Worm (Caenorhabditis elegans): ENCODE results near the gene F35B12.10.

The F35B12.10 gene

ce11 chrV:11629222-11630026 is at the start of gene F35B12.10:
F35B12.10 (minus strand) TSS chrV:11629272.
- no peak for TF ChIP-seq ztf-23 (GFP tag; IDR thresholded peaks at IDR 0.05)
- TF ChIP-seq klf-2 (GFP tag; conservative IDR thresholded peaks at IDR 0.05): no peak
- TF ChIP-seq tab-1 (GFP tag; IDR thresholded peaks at IDR 0.05): no peak
- no peak for TF ChIP-seq med-1 (GFP tag; optimal IDR thresholded peaks at IDR 0.05; ENCODE audit: insufficient read depth)
- TF ChIP-seq ref-1 (GFP tag; conservative IDR thresholded peaks at IDR 0.05): no peak
- TF ChIP-seq ztf-29 (GFP tag; IDR thresholded peaks at IDR 0.05): no peak
- TF ChIP-seq flt-1 (GFP tag; IDR thresholded peaks at IDR 0.05): no peak
- no peak for TF ChIP-seq cog-1 (tag; optimal IDR thresholded peaks at IDR 0.05)
- TF ChIP-seq T22C8.4 (GFP tag; IDR thresholded peaks at IDR 0.05): no peak

ce11 chrV:11677494-11677893 is 48.4 kb upstream of the F35B12.10 start:
- TF ChIP-seq ztf-23 (GFP tag; IDR thresholded peaks at IDR 0.05) (no peak), flt-1 (GFP tag; IDR thresholded peaks at IDR 0.05) (no peak), tab-1 (GFP tag; IDR thresholded peaks at IDR 0.05) (no peak), cog-1 (tag; optimal IDR thresholded peaks at IDR 0.05) (no peak), ztf-29 (GFP tag; IDR thresholded peaks at IDR 0.05) (no peak)

ce11 chrV:11677030-11677429 is 48.0 kb upstream of the F35B12.10 start:
- TF ChIP-seq ztf-23 (GFP tag; IDR thresholded peaks at IDR 0.05): no peak
- TF ChIP-seq med-1 (GFP tag; optimal IDR thresholded peaks at IDR 0.05; ENCODE audit: insufficient read depth): no peak
- no peak for TF ChIP-seq tab-1 (GFP tag; IDR thresholded peaks at IDR 0.05)
- no peak for TF ChIP-seq flt-1 (GFP tag; IDR thresholded peaks at IDR 0.05)
- TF ChIP-seq klf-2 (GFP tag; conservative IDR thresholded peaks at IDR 0.05): no peak
- TF ChIP-seq cog-1 (tag; optimal IDR thresholded peaks at IDR 0.05): no peak
- TF ChIP-seq T22C8.4 (GFP tag; IDR thresholded peaks at IDR 0.05): no peak
- TF ChIP-seq ref-1 (GFP tag; conservative IDR thresholded peaks at IDR 0.05): no peak
- TF ChIP-seq ztf-29 (GFP tag; IDR thresholded peaks at IDR 0.05): no peak

ce11 chrV:11676498-11676897 is 47.4 kb upstream of the F35B12.10 start:
- TF ChIP-seq ztf-29 (GFP tag; IDR thresholded peaks at IDR 0.05): no peak
- no peak for TF ChIP-seq flt-1 (GFP tag; IDR thresholded peaks at IDR 0.05)
- no peak for TF ChIP-seq T22C8.4 (GFP tag; IDR thresholded peaks at IDR 0.05)
- no peak for TF ChIP-seq ztf-23 (GFP tag; IDR thresholded peaks at IDR 0.05)
- TF ChIP-seq tab-1 (GFP tag; IDR thresholded peaks at IDR 0.05): no peak
- TF ChIP-seq ref-1 (GFP tag; conservative IDR thresholded peaks at IDR 0.05): no peak
- no peak for TF ChIP-seq med-1 (GFP tag; optimal IDR thresholded peaks at IDR 0.05; ENCODE audit: insufficient read depth)
- TF ChIP-seq cog-1 (tag; optimal IDR thresholded peaks at IDR 0.05): no peak
- no peak for TF ChIP-seq klf-2 (GFP tag; conservative IDR thresholded peaks at IDR 0.05)

- no peak for TF ChIP-seq ztf-23 (GFP tag; IDR thresholded peaks at IDR 0.05)
- TF ChIP-seq T22C8.4 (GFP tag; IDR thresholded peaks at IDR 0.05): no peak
- TF ChIP-seq ref-1 (GFP tag; conservative IDR thresholded peaks at IDR 0.05): no peak
Observed at ce11 chrV:11675638-11676037, 46.6 kb upstream of the F35B12.10 start, which contains the start of gene ape-1. ape-1 (plus strand) TSS chrV:11675938.

ce11 chrV:11674594-11675579 is 45.8 kb upstream of the F35B12.10 start:
- TF ChIP-seq flt-1 (GFP tag; IDR thresholded peaks at IDR 0.05) (no peak), klf-2 (GFP tag; conservative IDR thresholded peaks at IDR 0.05) (0 out of 2 replicates have a peak, but pooled peaks have one; percentile 12)

- TF ChIP-seq ztf-23 (GFP tag; IDR thresholded peaks at IDR 0.05) (no peak), ref-1 (GFP tag; conservative IDR thresholded peaks at IDR 0.05) (no peak), cog-1 (tag; optimal IDR thresholded peaks at IDR 0.05) (peak; percentile 48), med-1 (GFP tag; optimal IDR thresholded peaks at IDR 0.05; ENCODE audit: insufficient read depth) (no peak)
Observed at ce11 chrV:11673746-11674365, 44.8 kb upstream of the F35B12.10 start.

- no peak for TF ChIP-seq klf-2 (GFP tag; conservative IDR thresholded peaks at IDR 0.05)
- no peak for TF ChIP-seq flt-1 (GFP tag; IDR thresholded peaks at IDR 0.05)
- TF ChIP-seq med-1 (GFP tag; optimal IDR thresholded peaks at IDR 0.05; ENCODE audit: insufficient read depth): no peak
- TF ChIP-seq ref-1 (GFP tag; conservative IDR thresholded peaks at IDR 0.05): no peak
- TF ChIP-seq ztf-29 (GFP tag; IDR thresholded peaks at IDR 0.05): no peak
- no peak for TF ChIP-seq tab-1 (GFP tag; IDR thresholded peaks at IDR 0.05)
- no peak for TF ChIP-seq cog-1 (tag; optimal IDR thresholded peaks at IDR 0.05)
- no peak for TF ChIP-seq ztf-23 (GFP tag; IDR thresholded peaks at IDR 0.05)
- no peak for TF ChIP-seq T22C8.4 (GFP tag; IDR thresholded peaks at IDR 0.05)
Observed at ce11 chrV:11672497-11672896, 43.4 kb upstream of the F35B12.10 start, which contains the start of gene lgc-44. lgc-44 (minus strand) TSS chrV:11672597.

- no peak for TF ChIP-seq med-1 (GFP tag; optimal IDR thresholded peaks at IDR 0.05; ENCODE audit: insufficient read depth)
- TF ChIP-seq tab-1 (GFP tag; IDR thresholded peaks at IDR 0.05): no peak
- TF ChIP-seq ztf-29 (GFP tag; IDR thresholded peaks at IDR 0.05): no peak
- TF ChIP-seq ref-1 (GFP tag; conservative IDR thresholded peaks at IDR 0.05): no peak
- no peak for TF ChIP-seq klf-2 (GFP tag; conservative IDR thresholded peaks at IDR 0.05)
- TF ChIP-seq cog-1 (tag; optimal IDR thresholded peaks at IDR 0.05): no peak
- TF ChIP-seq T22C8.4 (GFP tag; IDR thresholded peaks at IDR 0.05): no peak
- TF ChIP-seq flt-1 (GFP tag; IDR thresholded peaks at IDR 0.05): no peak
- no peak for TF ChIP-seq ztf-23 (GFP tag; IDR thresholded peaks at IDR 0.05)
Observed at ce11 chrV:11667176-11667575, 38.1 kb upstream of the F35B12.10 start, which contains the start of gene F46F3.3. F46F3.3 (plus strand) TSS chrV:11667476.
